ENCODE assay signal across 5 worm cellular contexts in the genomic region with DNA sequence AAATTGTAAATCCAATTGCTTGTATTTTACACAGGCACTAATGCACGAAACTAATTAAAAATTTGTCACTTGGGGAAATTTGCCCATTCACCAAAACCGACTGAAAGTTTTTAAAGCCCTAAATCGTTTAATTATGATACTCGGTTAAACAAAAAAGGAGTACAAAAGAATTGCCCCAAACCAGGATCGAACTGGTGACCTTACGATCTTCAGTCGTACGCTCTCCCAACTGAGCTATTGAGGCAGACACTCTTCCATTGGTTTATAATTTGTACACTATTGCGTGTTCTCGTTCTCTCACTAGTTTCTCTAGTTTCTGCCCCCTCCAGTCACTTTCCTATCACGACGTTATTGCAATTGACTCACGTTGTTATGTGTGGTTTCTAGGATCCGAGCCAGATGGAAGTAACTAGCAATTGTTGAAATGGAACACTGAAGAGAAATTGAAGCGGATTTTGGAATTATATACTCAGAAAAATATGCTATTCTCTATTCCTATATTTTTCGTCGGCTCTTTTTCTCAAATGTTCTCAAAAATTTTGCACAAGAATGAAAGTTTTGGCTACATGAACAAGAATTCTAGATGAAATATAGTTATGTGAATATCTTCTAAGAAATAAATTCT.
TF ChIP-seq lines count a peak whose summit lies in the region.

No protein-coding gene starts in this region.

TF ChIP-seq in whole organism, L1 larva, 84 proteins besides CTCF, POLR2A, EP300 and RAD21 (continues in another document):
- TF ChIP-seq lin-39 (tag; optimal IDR thresholded peaks at IDR 0.05; lab: Kevin White, UChicago) (no peak), pax-3 (tag; optimal IDR thresholded peaks at IDR 0.05; lab: Kevin White, UChicago) (no peak), hlh-17 (GFP tag; optimal IDR thresholded peaks at IDR 0.05; lab: Kevin White, UChicago; ENCODE audit: borderline replicate concordance) (no peak), mep-1 (tag; optimal IDR thresholded peaks at IDR 0.05; lab: Kevin White, UChicago) (peak; percentile 4), aly-2 (tag; optimal IDR thresholded peaks at IDR 0.05; lab: Kevin White, UChicago) (peak; percentile 26), lsy-2 (tag; optimal IDR thresholded peaks at IDR 0.05; lab: Kevin White, UChicago) (peak in 1 of 2 experiments; percentile 50), C34B4.2 (tag; optimal IDR thresholded peaks at IDR 0.05; lab: Kevin White, UChicago) (no peak), snpc-4 (tag; optimal IDR thresholded peaks at IDR 0.05; lab: Kevin White, UChicago) (no peak), nhr-28 (tag; optimal IDR thresholded peaks at IDR 0.05; lab: Kevin White, UChicago) (no peak), nhr-84 (tag; optimal IDR thresholded peaks at IDR 0.05; lab: Kevin White, UChicago) (no peak), Y116A8C.19 (tag; optimal IDR thresholded peaks at IDR 0.05; lab: Kevin White, UChicago; ENCODE audit: borderline replicate concordance) (no peak), snu-23 (GFP tag; optimal IDR thresholded peaks at IDR 0.05; lab: Kevin White, UChicago) (peak; percentile 68), dpl-1 (GFP tag; optimal IDR thresholded peaks at IDR 0.05; lab: Kevin White, UChicago) (no peak), nhr-76 (tag; optimal IDR thresholded peaks at IDR 0.05; lab: Kevin White, UChicago) (no peak), sup-37 (GFP tag; optimal IDR thresholded peaks at IDR 0.05; lab: Kevin White, UChicago) (no peak), ceh-8 (GFP tag; optimal IDR thresholded peaks at IDR 0.05; lab: Kevin White, UChicago) (no peak), fkh-10 (GFP tag; optimal IDR thresholded peaks at IDR 0.05; lab: Kevin White, UChicago) (no peak)

TF ChIP-seq in whole organism, L3 larva, 47 proteins besides CTCF, POLR2A, EP300 and RAD21 (continues in another document):
- TF ChIP-seq ztf-4 (tag; optimal IDR thresholded peaks at IDR 0.05; lab: Kevin White, UChicago), result no peak
- TF ChIP-seq elt-3 (tag; optimal IDR thresholded peaks at IDR 0.05; lab: Kevin White, UChicago), result no peak
- TF ChIP-seq sea-2 (GFP tag; optimal IDR thresholded peaks at IDR 0.05; lab: Kevin White, UChicago), result no peak
- peak; percentile 15 for TF ChIP-seq snpc-4 (tag; optimal IDR thresholded peaks at IDR 0.05; lab: Kevin White, UChicago)
- no peak for TF ChIP-seq nhr-25 (tag; optimal IDR thresholded peaks at IDR 0.05; lab: Kevin White, UChicago)
- no peak for TF ChIP-seq unc-39 (tag; optimal IDR thresholded peaks at IDR 0.05; lab: Kevin White, UChicago)
- no peak for TF ChIP-seq nhr-67 (tag; optimal IDR thresholded peaks at IDR 0.05; lab: Kevin White, UChicago)
- no peak for TF ChIP-seq nhr-11 (tag; optimal IDR thresholded peaks at IDR 0.05; lab: Kevin White, UChicago)
- TF ChIP-seq nhr-28 (tag; optimal IDR thresholded peaks at IDR 0.05; lab: Kevin White, UChicago), result no peak
- no peak for TF ChIP-seq nhr-12 (tag; optimal IDR thresholded peaks at IDR 0.05; lab: Kevin White, UChicago)
- no peak for TF ChIP-seq fkh-2 (tag; optimal IDR thresholded peaks at IDR 0.05; lab: Kevin White, UChicago)
- no peak for TF ChIP-seq egl-5 (tag; optimal IDR thresholded peaks at IDR 0.05; lab: Kevin White, UChicago)
- TF ChIP-seq ceh-82 (tag; optimal IDR thresholded peaks at IDR 0.05; lab: Kevin White, UChicago), result no peak
- TF ChIP-seq lin-15B (tag; optimal IDR thresholded peaks at IDR 0.05; lab: Kevin White, UChicago), result no peak
- peak; percentile 46 for TF ChIP-seq tbx-2 (tag; optimal IDR thresholded peaks at IDR 0.05; lab: Kevin White, UChicago)
- TF ChIP-seq fkh-10 (GFP tag; optimal IDR thresholded peaks at IDR 0.05; lab: Kevin White, UChicago), result no peak
- TF ChIP-seq skn-1 (tag; optimal IDR thresholded peaks at IDR 0.05; lab: Kevin White, UChicago), result no peak
- TF ChIP-seq hmg-11 (tag; optimal IDR thresholded peaks at IDR 0.05; lab: Kevin White, UChicago), result peak; percentile 65

TF ChIP-seq in whole organism, early embryonic, 17 proteins besides CTCF, POLR2A, EP300 and RAD21:
- TF ChIP-seq ets-7 (tag; optimal IDR thresholded peaks at IDR 0.05; lab: Kevin White, UChicago) (peak; percentile 23), tra-4 (tag; optimal IDR thresholded peaks at IDR 0.05; lab: Kevin White, UChicago) (peak; percentile 64), sea-1 (GFP tag; conservative IDR thresholded peaks at IDR 0.05; lab: Robert Waterston, UW) (no peak; the same call in 1 of the 2 replicates), F13C5.2 (tag; optimal IDR thresholded peaks at IDR 0.05; lab: Kevin White, UChicago) (peak; percentile 79), hnd-1 (tag; optimal IDR thresholded peaks at IDR 0.05; lab: Kevin White, UChicago) (peak; percentile 65), aly-1 (tag; optimal IDR thresholded peaks at IDR 0.05; lab: Kevin White, UChicago) (peak; percentile 72), B0310.2 (tag; optimal IDR thresholded peaks at IDR 0.05; lab: Kevin White, UChicago) (peak; percentile 68), pes-1 (GFP tag; IDR thresholded peaks at IDR 0.05; lab: Robert Waterston, UW) (peak; percentile 88), ceh-13 (GFP tag; optimal IDR thresholded peaks at IDR 0.05; lab: Kevin White, UChicago) (peak; percentile 78), hmg-4 (GFP tag; optimal IDR thresholded peaks at IDR 0.05; lab: Kevin White, UChicago) (no peak), ceh-36 (tag; optimal IDR thresholded peaks at IDR 0.05; lab: Kevin White, UChicago) (peak; percentile 80), tbx-11 (GFP tag; IDR thresholded peaks at IDR 0.05; lab: Robert Waterston, UW) (peak; percentile 83), tbx-37 (GFP tag; conservative IDR thresholded peaks at IDR 0.05; lab: Robert Waterston, UW) (peak; percentile 85), scrt-1 (GFP tag; IDR thresholded peaks at IDR 0.05; lab: Robert Waterston, UW) (no peak; the same call in none of the 2 replicates), hmbx-1 (tag; optimal IDR thresholded peaks at IDR 0.05; lab: Kevin White, UChicago) (peak; percentile 41), flt-1 (GFP tag; IDR thresholded peaks at IDR 0.05; lab: Robert Waterston, UW) (peak; percentile 88), ama-1 (optimal IDR thresholded peaks at IDR 0.05; lab: Kevin White, UChicago) (no peak)

TF ChIP-seq in whole organism, midembryonic, 9 proteins besides CTCF, POLR2A, EP300 and RAD21:
- TF ChIP-seq med-1 (GFP tag; optimal IDR thresholded peaks at IDR 0.05; lab: Kevin White, UChicago; ENCODE audit: insufficient read depth), result peak; percentile 67
- peak; percentile 88 for TF ChIP-seq ztf-23 (GFP tag; IDR thresholded peaks at IDR 0.05; lab: Robert Waterston, UW)
- TF ChIP-seq ref-1 (GFP tag; conservative IDR thresholded peaks at IDR 0.05; lab: Robert Waterston, UW), result peak; percentile 73
- peak; percentile 94 for TF ChIP-seq flt-1 (GFP tag; IDR thresholded peaks at IDR 0.05; lab: Robert Waterston, UW)
- TF ChIP-seq tab-1 (GFP tag; IDR thresholded peaks at IDR 0.05; lab: Robert Waterston, UW), result peak; percentile 89
- peak; percentile 24 for TF ChIP-seq cog-1 (tag; optimal IDR thresholded peaks at IDR 0.05; lab: Kevin White, UChicago)
- peak; percentile 37; the same call in 1 of the 2 replicates for TF ChIP-seq klf-2 (GFP tag; conservative IDR thresholded peaks at IDR 0.05; lab: Robert Waterston, UW)
- TF ChIP-seq T22C8.4 (GFP tag; IDR thresholded peaks at IDR 0.05; lab: Robert Waterston, UW), result peak; percentile 75
- peak; percentile 72; the same call in 1 of the 2 replicates for TF ChIP-seq ztf-29 (GFP tag; IDR thresholded peaks at IDR 0.05; lab: Robert Waterston, UW)

TF ChIP-seq in whole organism, young adult, 124 proteins besides CTCF, POLR2A, EP300 and RAD21 (continues in another document):
- TF ChIP-seq ekl-4 (GFP tag; IDR thresholded peaks at IDR 0.05; lab: Robert Waterston, UW) (no peak; the same call in 1 of the 2 replicates), lin-54 (GFP tag; optimal IDR thresholded peaks at IDR 0.05; lab: Kevin White, UChicago) (no peak), sea-2 (GFP tag; IDR thresholded peaks at IDR 0.05; lab: Robert Waterston, UW) (no peak), F49E8.2 (tag; optimal IDR thresholded peaks at IDR 0.05; lab: Kevin White, UChicago; ENCODE audit: insufficient read depth) (no peak), snpc-1.3 (tag; optimal IDR thresholded peaks at IDR 0.05; lab: Kevin White, UChicago; ENCODE audit: insufficient read depth) (peak; percentile 71), unc-130 (GFP tag; optimal IDR thresholded peaks at IDR 0.05; lab: Kevin White, UChicago) (no peak), him-1 (tag; optimal IDR thresholded peaks at IDR 0.05; lab: Kevin White, UChicago) (peak; percentile 85), bed-1 (GFP tag; IDR thresholded peaks at IDR 0.05; lab: Robert Waterston, UW) (no peak), lsy-27 (tag; optimal IDR thresholded peaks at IDR 0.05; lab: Kevin White, UChicago; ENCODE audit: borderline replicate concordance, insufficient read depth) (no peak), madf-3 (GFP tag; IDR thresholded peaks at IDR 0.05; lab: Robert Waterston, UW) (0 out of 2 replicates have a peak, but pooled peaks have one; percentile 22), T07F8.4 (tag; optimal IDR thresholded peaks at IDR 0.05; lab: Kevin White, UChicago) (peak; percentile 50), akir-1 (GFP tag; optimal IDR thresholded peaks at IDR 0.05; lab: Kevin White, UChicago) (no peak), attf-5 (GFP tag; optimal IDR thresholded peaks at IDR 0.05; lab: Kevin White, UChicago) (peak; percentile 17), lin-35 (GFP tag; optimal IDR thresholded peaks at IDR 0.05; lab: Kevin White, UChicago) (peak in 1 of 3 experiments; percentile 57), rpc-1 (optimal IDR thresholded peaks at IDR 0.05; lab: Kevin White, UChicago) (peak; percentile 96), rpc-1 (tag; optimal IDR thresholded peaks at IDR 0.05; lab: Kevin White, UChicago) (peak; percentile 87), dpl-1 (GFP tag; optimal IDR thresholded peaks at IDR 0.05; lab: Kevin White, UChicago) (peak; percentile 4), let-526 (GFP tag; IDR thresholded peaks at IDR 0.05; lab: Robert Waterston, UW) (no peak), lin-26 (GFP tag; IDR thresholded peaks at IDR 0.05; lab: Robert Waterston, UW) (peak; percentile 85), Y53F4B.3 (GFP tag; IDR thresholded peaks at IDR 0.05; lab: Robert Waterston, UW) (no peak), fkh-3 (tag; optimal IDR thresholded peaks at IDR 0.05; lab: Kevin White, UChicago) (no peak), F22D6.2 (tag; optimal IDR thresholded peaks at IDR 0.05; lab: Kevin White, UChicago) (no peak), ama-1 (optimal IDR thresholded peaks at IDR 0.05; lab: Kevin White, UChicago) (no peak), ama-1 (GFP tag; optimal IDR thresholded peaks at IDR 0.05; lab: Kevin White, UChicago) (peak; percentile 77 to 84), ZK185.1 (tag; optimal IDR thresholded peaks at IDR 0.05; lab: Kevin White, UChicago; ENCODE audit: poor library complexity, severe bottlenecking) (peak; percentile 84), Y79H2A.3 (GFP tag; conservative IDR thresholded peaks at IDR 0.05; lab: Robert Waterston, UW) (no peak), ztf-26 (tag; optimal IDR thresholded peaks at IDR 0.05; lab: Kevin White, UChicago) (peak; percentile 22), pbrm-1 (GFP tag; IDR thresholded peaks at IDR 0.05; lab: Robert Waterston, UW) (0 out of 2 replicates have a peak, but pooled peaks have one; percentile 49), K12H6.12 (tag; optimal IDR thresholded peaks at IDR 0.05; lab: Kevin White, UChicago) (peak; percentile 14)
